Worm (Caenorhabditis elegans) whole organism, L1 larva: ENCODE measurements around the gene F55A11.7.
A peak's percentile ranks its signal among the peaks of the same experiment; 100 is the strongest.

ENCODE experiments used
- C04F5.9 ChIP-seq: sonication (generic microtip); optimal IDR thresholded peaks from 2 replicates; lab custom pipeline; 2016; ENCODE audit warnings: missing genetic modification characterization, missing compliant biosample characterization
- C16A3.4 ChIP-seq: fragments of 150-350 bp; optimal IDR thresholded peaks from 2 replicates; lab custom pipeline; 2014; ENCODE audit warnings: missing biosample characterization, missing genetic modification characterization
- C34B4.2 ChIP-seq: sonication (generic microtip); optimal IDR thresholded peaks from 2 replicates; lab custom pipeline; 2017; ENCODE audit warnings: mild to moderate bottlenecking, missing genetic modification characterization, missing compliant biosample characterization
- F16B12.6 ChIP-seq: fragments of 150-350 bp; optimal IDR thresholded peaks from 2 replicates; lab custom pipeline; 2014; ENCODE audit warnings: missing biosample characterization, missing genetic modification characterization
- aly-2 ChIP-seq: fragments of 150-350 bp; optimal IDR thresholded peaks from 2 replicates; lab custom pipeline; 2014; ENCODE audit warnings: missing biosample characterization, missing genetic modification characterization
- ama-1 ChIP-seq: fragments of 150-350 bp; optimal IDR thresholded peaks from 2 replicates; lab custom pipeline; 2014
- blmp-1 ChIP-seq: fragments of 150-350 bp; optimal IDR thresholded peaks from 2 replicates; lab custom pipeline; 2014; ENCODE audit warnings: missing biosample characterization, missing genetic modification characterization
- ceh-8 ChIP-seq: fragments of 200-800 bp; sonication (Bioruptor generic); optimal IDR thresholded peaks from 2 replicates; lab custom pipeline; 2018; ENCODE audit warnings: mild to moderate bottlenecking, missing genetic modification characterization, moderate library complexity, missing compliant biosample characterization
- ceh-82 ChIP-seq, 3 experiments: fragments of 150-350 bp in 1 of 3; sonication (generic microtip) in 2 of 3; optimal IDR thresholded peaks; 2 replicates each; lab custom pipeline; 2014 to 2017; ENCODE audit warnings: missing biosample characterization in 3 of 3, missing genetic modification characterization in 3 of 3
- dpl-1 ChIP-seq, 3 experiments: fragments of 150-350 bp in 2 of 3; sonication (generic microtip) in 1 of 3; optimal IDR thresholded peaks; 2 replicates each; lab custom pipeline; 2014 to 2017; ENCODE audit warnings: missing biosample characterization in 3 of 3, missing genetic modification characterization in 3 of 3, missing genetic modification reagents in 3 of 3
- efl-1 ChIP-seq, 4 experiments: fragments of 150-350 bp; optimal IDR thresholded peaks in 3 of 4; peaks in 1 of 4; 1 replicate in 1 of 4; 2 replicates in 3 of 4; lab custom pipeline; 2014; ENCODE audit warnings: missing biosample characterization in 2 of 4, missing genetic modification characterization in 2 of 4, missing genetic modification reagents in 2 of 4
- egl-13 ChIP-seq: sonication (generic microtip); optimal IDR thresholded peaks from 2 replicates; lab custom pipeline; 2016; ENCODE audit warnings: missing genotype, missing genetic modification reagents, missing genetic modification characterization, missing compliant biosample characterization
- elt-2 ChIP-seq: sonication (generic microtip); optimal IDR thresholded peaks from 2 replicates; lab custom pipeline; 2016; ENCODE audit warnings: missing genetic modification characterization, mild to moderate bottlenecking, inconsistent platforms, missing compliant biosample characterization, missing genetic modification reagents
- elt-3 ChIP-seq, 6 experiments: fragments of 150-350 bp in 1 of 6; sonication (generic microtip); optimal IDR thresholded peaks; 2 replicates each; lab custom pipeline; 2017 to 2018; ENCODE audit warnings: missing biosample characterization in 6 of 6, missing genetic modification characterization in 6 of 6, inconsistent platforms in 1 of 6
- fkh-10 ChIP-seq: sonication (generic microtip); optimal IDR thresholded peaks from 2 replicates; lab custom pipeline; 2017; ENCODE audit warnings: missing biosample characterization, missing genetic modification reagents, missing genetic modification characterization
- fos-1 ChIP-seq: fragments of 150-350 bp; optimal IDR thresholded peaks from 2 replicates; lab custom pipeline; 2014; ENCODE audit warnings: missing biosample characterization, missing genetic modification characterization
- hlh-17 ChIP-seq: fragments of 200-800 bp; sonication (Bioruptor generic); optimal IDR thresholded peaks from 2 replicates; lab custom pipeline; 2018; ENCODE audit warnings: missing genetic modification characterization, mild to moderate bottlenecking, missing compliant biosample characterization, moderate library complexity, borderline replicate concordance
- hlh-4 ChIP-seq: sonication (generic microtip); optimal IDR thresholded peaks from 2 replicates; lab custom pipeline; 2016; ENCODE audit warnings: mild to moderate bottlenecking, missing genetic modification characterization, missing compliant biosample characterization
- hpl-2 ChIP-seq: fragments of 150-350 bp; optimal IDR thresholded peaks from 2 replicates; lab custom pipeline; 2014; ENCODE audit warnings: missing biosample characterization, missing genetic modification reagents, missing genetic modification characterization
- irx-1 ChIP-seq: sonication (generic microtip); optimal IDR thresholded peaks from 2 replicates; lab custom pipeline; 2016; ENCODE audit warnings: missing genetic modification characterization, missing compliant biosample characterization
- isw-1 ChIP-seq: fragments of 200-800 bp; sonication (Bioruptor generic); IDR thresholded peaks from 2 replicates; pipeline ENCODE4 v1.3.6; 2022; ENCODE audit warnings: missing genetic modification characterization, missing compliant biosample characterization
- lin-13 ChIP-seq: fragments of 150-350 bp; optimal IDR thresholded peaks from 2 replicates; lab custom pipeline; 2014; ENCODE audit warnings: missing biosample characterization, missing genetic modification reagents, missing genetic modification characterization
- lin-14 ChIP-seq: fragments of 200-800 bp; sonication (Bioruptor generic); optimal IDR thresholded peaks from 2 replicates; lab custom pipeline; 2018; ENCODE audit warnings: mild to moderate bottlenecking, missing genetic modification characterization, moderate library complexity, missing compliant biosample characterization
- lin-15B ChIP-seq: fragments of 150-350 bp; sonication (generic microtip); optimal IDR thresholded peaks from 3 replicates; lab custom pipeline; 2014; ENCODE audit warnings: missing biosample characterization, missing genetic modification characterization
- mdl-1 ChIP-seq, 2 experiments: fragments of 150-350 bp; optimal IDR thresholded peaks; 2 replicates each; lab custom pipeline; 2014 to 2017; ENCODE audit warnings: missing biosample characterization in 2 of 2, missing genetic modification characterization in 2 of 2, inconsistent platforms in 1 of 2
- mef-2 ChIP-seq: fragments of 150-350 bp; optimal IDR thresholded peaks from 2 replicates; lab custom pipeline; 2014; ENCODE audit warnings: missing biosample characterization, missing genetic modification characterization
- nhr-11 ChIP-seq: fragments of 150-350 bp; optimal IDR thresholded peaks from 2 replicates; lab custom pipeline; 2014; ENCODE audit warnings: missing biosample characterization, missing genetic modification characterization
- nhr-12 ChIP-seq: sonication (generic microtip); optimal IDR thresholded peaks from 2 replicates; lab custom pipeline; 2017; ENCODE audit warnings: missing biosample characterization, missing genetic modification characterization
- nhr-19 ChIP-seq: fragments of 200-800 bp; sonication (Bioruptor generic); conservative IDR thresholded peaks from 2 replicates; pipeline ENCODE4 v1.3.6; 2022; ENCODE audit warnings: missing genetic modification characterization, missing compliant biosample characterization
- nhr-20 ChIP-seq: sonication (generic microtip); optimal IDR thresholded peaks from 2 replicates; lab custom pipeline; 2016; ENCODE audit warnings: mild to moderate bottlenecking, missing genetic modification characterization, missing compliant biosample characterization
- nhr-237 ChIP-seq: fragments of 150-350 bp; optimal IDR thresholded peaks from 2 replicates; lab custom pipeline; 2014; ENCODE audit warnings: missing biosample characterization, missing genetic modification characterization
- nhr-28 ChIP-seq: fragments of 150-350 bp; optimal IDR thresholded peaks from 2 replicates; lab custom pipeline; 2014; ENCODE audit warnings: missing biosample characterization, missing genetic modification characterization
- nhr-76 ChIP-seq: sonication (generic microtip); optimal IDR thresholded peaks from 2 replicates; lab custom pipeline; 2017; ENCODE audit warnings: missing biosample characterization, missing genetic modification characterization
- nhr-77 ChIP-seq: fragments of 150-350 bp; optimal IDR thresholded peaks from 2 replicates; lab custom pipeline; 2014; ENCODE audit warnings: missing biosample characterization, missing genetic modification characterization
- nhr-85 ChIP-seq: sonication (generic microtip); peaks from one replicate; lab custom pipeline; 2016; ENCODE audit warnings: missing genetic modification characterization, inconsistent platforms, missing compliant biosample characterization
- pag-3 ChIP-seq: sonication (generic microtip); optimal IDR thresholded peaks from 2 replicates; lab custom pipeline; 2017; ENCODE audit warnings: missing genetic modification characterization, mild to moderate bottlenecking, missing compliant biosample characterization, antibody characterized with exemption, borderline replicate concordance; ENCODE audit not compliant: insufficient read depth
- pax-3 ChIP-seq: fragments of 200-800 bp; sonication (Bioruptor generic); optimal IDR thresholded peaks from 2 replicates; lab custom pipeline; 2018; ENCODE audit warnings: mild to moderate bottlenecking, missing genetic modification characterization, moderate library complexity, missing compliant biosample characterization
- pqm-1 ChIP-seq: sonication (generic microtip); optimal IDR thresholded peaks from 3 replicates; lab custom pipeline; 2017; ENCODE audit warnings: missing biosample characterization, missing genetic modification characterization
- skn-1 ChIP-seq: fragments of 150-350 bp; optimal IDR thresholded peaks from 2 replicates; lab custom pipeline; 2014; ENCODE audit warnings: missing biosample characterization, missing genetic modification characterization
- snpc-4 ChIP-seq: fragments of 150-350 bp; optimal IDR thresholded peaks from 2 replicates; lab custom pipeline; 2014; ENCODE audit warnings: missing biosample characterization, missing genetic modification characterization
- snu-23 ChIP-seq: sonication (generic microtip); optimal IDR thresholded peaks from 2 replicates; lab custom pipeline; 2016; ENCODE audit warnings: missing genetic modification characterization, missing compliant biosample characterization
- sptf-1 ChIP-seq: fragments of 150-350 bp; optimal IDR thresholded peaks from 2 replicates; lab custom pipeline; 2014; ENCODE audit warnings: missing biosample characterization, missing genetic modification characterization
- swsn-7 ChIP-seq: sonication (generic microtip); optimal IDR thresholded peaks from 2 replicates; lab custom pipeline; 2016; ENCODE audit warnings: missing genetic modification characterization, missing compliant biosample characterization
- tbx-2 ChIP-seq: sonication (generic microtip); optimal IDR thresholded peaks from 2 replicates; lab custom pipeline; 2016; ENCODE audit warnings: missing genetic modification characterization, missing compliant biosample characterization
- tlp-1 ChIP-seq: fragments of 150-350 bp; optimal IDR thresholded peaks from 2 replicates; lab custom pipeline; 2014; ENCODE audit warnings: missing biosample characterization, missing genetic modification characterization
- unc-130 ChIP-seq: fragments of 150-350 bp; optimal IDR thresholded peaks from 2 replicates; lab custom pipeline; 2017; ENCODE audit warnings: missing biosample characterization, missing genetic modification characterization, inconsistent platforms
- unc-86 ChIP-seq: sonication (generic microtip); optimal IDR thresholded peaks from 2 replicates; lab custom pipeline; 2016; ENCODE audit warnings: missing genetic modification characterization, missing compliant biosample characterization
- unc-98 ChIP-seq: fragments of 200-800 bp; sonication (Bioruptor generic); IDR thresholded peaks from 2 replicates; pipeline ENCODE4 v1.3.6; 2022; ENCODE audit warnings: missing genetic modification characterization, missing compliant biosample characterization
- vab-15 ChIP-seq: sonication (generic microtip); optimal IDR thresholded peaks from 2 replicates; lab custom pipeline; 2017; ENCODE audit warnings: missing genotype, mild to moderate bottlenecking, missing genetic modification characterization, missing compliant biosample characterization
- xbp-1 ChIP-seq: sonication (generic microtip); optimal IDR thresholded peaks from 2 replicates; lab custom pipeline; 2016; ENCODE audit warnings: missing genetic modification characterization, missing compliant biosample characterization
- zag-1 ChIP-seq: fragments of 150-350 bp; optimal IDR thresholded peaks from 2 replicates; lab custom pipeline; 2014; ENCODE audit warnings: missing biosample characterization, missing genetic modification characterization

The F55A11.7 gene

ce11 chrV:11797272-11797855 lies 10.1 kb upstream of the F55A11.7 start:
- TF ChIP-seq lin-14 (peak; percentile 27), nhr-20 (tag; lab: Kevin White, UChicago) (peak; percentile 46), nhr-77 (tag; lab: Kevin White, UChicago) (no peak), nhr-85 (peak; percentile 46), efl-1 (optimal IDR thresholded peaks at IDR 0.05; lab: Kevin White, UChicago) (no peak), efl-1 (GFP tag; optimal IDR thresholded peaks at IDR 0.05 in 1 of 2; lab: Kevin White, UChicago) (peak in 1 of 2 experiments; percentile 93), blmp-1 (tag; lab: Kevin White, UChicago) (peak; percentile 60)

DNA sequence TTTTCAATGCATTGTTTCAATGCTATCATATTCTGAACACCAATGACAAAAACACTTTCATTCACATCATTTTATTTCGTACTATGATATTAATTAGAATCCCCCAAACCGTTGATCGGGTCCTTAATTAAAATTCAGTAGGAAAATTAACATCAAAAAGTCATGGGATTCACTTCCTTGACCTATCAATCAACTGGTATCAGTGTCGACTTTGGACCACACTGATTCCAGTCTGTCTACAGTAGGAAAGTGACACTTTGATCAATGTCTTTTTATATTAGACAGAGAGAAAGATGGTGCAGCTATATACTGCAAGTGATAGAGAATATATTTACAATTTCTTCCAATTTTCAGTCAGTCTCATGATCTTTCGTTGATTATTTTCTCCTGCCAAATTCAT lies 9.1 kb upstream of the F55A11.7 start:
- TF ChIP-seq unc-98 (GFP tag; lab: Robert Waterston, UW) = no peak
- peak; percentile 46 for TF ChIP-seq nhr-19 (GFP tag; lab: Robert Waterston, UW)
- TF ChIP-seq nhr-76 (tag; lab: Kevin White, UChicago) = no peak
- TF ChIP-seq irx-1 (tag; lab: Kevin White, UChicago) = no peak
- no peak for TF ChIP-seq aly-2
- peak; percentile 30 for TF ChIP-seq snu-23 (GFP tag; lab: Kevin White, UChicago)
- no peak for TF ChIP-seq mdl-1 (tag; optimal IDR thresholded peaks at IDR 0.05; lab: Kevin White, UChicago)
- no peak for TF ChIP-seq nhr-28 (tag; lab: Kevin White, UChicago)
- no peak for TF ChIP-seq vab-15
- no peak for TF ChIP-seq ceh-82 (tag; optimal IDR thresholded peaks at IDR 0.05; lab: Kevin White, UChicago)
- no peak for TF ChIP-seq F16B12.6
- TF ChIP-seq xbp-1 (tag; lab: Kevin White, UChicago) = no peak
- peak; percentile 51 for TF ChIP-seq tbx-2
- TF ChIP-seq blmp-1 (tag; lab: Kevin White, UChicago) = peak; percentile 28
- TF ChIP-seq hpl-2 (GFP tag; lab: Kevin White, UChicago) = no peak
- TF ChIP-seq elt-2 = no peak
- TF ChIP-seq dpl-1 (GFP tag; optimal IDR thresholded peaks at IDR 0.05; lab: Kevin White, UChicago) = no peak
- TF ChIP-seq lin-13 (GFP tag; lab: Kevin White, UChicago) = no peak
- TF ChIP-seq hlh-17 (GFP tag; lab: Kevin White, UChicago) = no peak
- no peak for TF ChIP-seq sptf-1 (tag; lab: Kevin White, UChicago)
- TF ChIP-seq swsn-7 = no peak
- TF ChIP-seq lin-15B (tag; lab: Kevin White, UChicago) = no peak
- TF ChIP-seq skn-1 (tag; lab: Kevin White, UChicago) = no peak
- TF ChIP-seq nhr-11 (tag; lab: Kevin White, UChicago) = no peak
- TF ChIP-seq fkh-10 (GFP tag; lab: Kevin White, UChicago) = no peak
- no peak for TF ChIP-seq C34B4.2
- TF ChIP-seq hlh-4 (tag; lab: Kevin White, UChicago) = no peak
- TF ChIP-seq efl-1 (optimal IDR thresholded peaks at IDR 0.05; lab: Kevin White, UChicago) = no peak
- TF ChIP-seq efl-1 (GFP tag; optimal IDR thresholded peaks at IDR 0.05 in 1 of 2; lab: Kevin White, UChicago) = no peak
- no peak for TF ChIP-seq pqm-1 (tag; lab: Kevin White, UChicago)
- TF ChIP-seq mef-2 (tag; lab: Kevin White, UChicago) = no peak
- no peak for TF ChIP-seq unc-86 (tag; lab: Kevin White, UChicago)
- TF ChIP-seq ama-1 (lab: Kevin White, UChicago) = no peak
- peak; percentile 39 for TF ChIP-seq unc-130 (tag; lab: Kevin White, UChicago)
- TF ChIP-seq nhr-12 (tag; lab: Kevin White, UChicago) = no peak
- TF ChIP-seq ceh-8 (GFP tag; lab: Kevin White, UChicago) = no peak
- no peak for TF ChIP-seq isw-1 (GFP tag; lab: Robert Waterston, UW)
- TF ChIP-seq elt-3 (tag; optimal IDR thresholded peaks at IDR 0.05; lab: Kevin White, UChicago) = peak in 5 of 6 experiments; percentile 30 to 90 (median 51)
- no peak for TF ChIP-seq nhr-237 (tag; lab: Kevin White, UChicago)
- TF ChIP-seq snpc-4 (tag; lab: Kevin White, UChicago) = no peak
- TF ChIP-seq pax-3 (tag; lab: Kevin White, UChicago) = no peak
- no peak for TF ChIP-seq zag-1 (tag; lab: Kevin White, UChicago)
- no peak for TF ChIP-seq fos-1 (tag; lab: Kevin White, UChicago)
- peak; percentile 91 for TF ChIP-seq nhr-85
- TF ChIP-seq C16A3.4 (tag; lab: Kevin White, UChicago) = no peak
- no peak for TF ChIP-seq pag-3 (tag; lab: Kevin White, UChicago)
- TF ChIP-seq tlp-1 (tag; lab: Kevin White, UChicago) = no peak
- TF ChIP-seq egl-13 (tag; lab: Kevin White, UChicago) = no peak
- TF ChIP-seq C04F5.9 (tag; lab: Kevin White, UChicago) = no peak
